Worm (Caenorhabditis elegans) whole organism, L2 larva: ENCODE data around the gene R11F4.1.

ENCODE experiments used
- C34F6.9 ChIP-seq: fragments of 150-350 bp; optimal IDR thresholded peaks from 2 replicates; lab custom pipeline; 2014; ENCODE audit warnings: missing biosample characterization, missing genetic modification characterization
- F13H6.1 ChIP-seq: sonication (generic microtip); optimal IDR thresholded peaks from 2 replicates; lab custom pipeline; 2016; ENCODE audit warnings: missing genetic modification characterization, missing compliant biosample characterization
- R02D3.7 ChIP-seq: fragments of 150-350 bp; optimal IDR thresholded peaks from 2 replicates; lab custom pipeline; 2014; ENCODE audit warnings: missing biosample characterization, missing genetic modification characterization
- Y55F3AM.14 ChIP-seq: fragments of 200-800 bp; sonication (Bioruptor generic); optimal IDR thresholded peaks from 2 replicates; lab custom pipeline; 2018; ENCODE audit warnings: mild to moderate bottlenecking, missing genetic modification characterization, missing compliant biosample characterization
- ZK546.5 ChIP-seq: sonication (generic microtip); optimal IDR thresholded peaks from 2 replicates; lab custom pipeline; 2017; ENCODE audit warnings: missing biosample characterization, missing genetic modification characterization
- aly-2 ChIP-seq: fragments of 150-350 bp; optimal IDR thresholded peaks from 2 replicates; lab custom pipeline; 2014; ENCODE audit warnings: missing biosample characterization, missing genetic modification characterization
- ama-1 ChIP-seq: fragments of 150-350 bp; optimal IDR thresholded peaks from 2 replicates; lab custom pipeline; 2018; ENCODE audit warnings: inconsistent platforms
- blmp-1 ChIP-seq: sonication (generic microtip); optimal IDR thresholded peaks from 2 replicates; lab custom pipeline; 2017; ENCODE audit warnings: missing genetic modification characterization, mild to moderate bottlenecking, missing compliant biosample characterization, antibody characterized with exemption, moderate library complexity; ENCODE audit not compliant: insufficient read depth
- ceh-16 ChIP-seq: fragments of 150-350 bp; optimal IDR thresholded peaks from 2 replicates; lab custom pipeline; 2014; ENCODE audit warnings: missing biosample characterization, missing genetic modification characterization
- ceh-82 ChIP-seq: fragments of 150-350 bp; optimal IDR thresholded peaks from 2 replicates; lab custom pipeline; 2014; ENCODE audit warnings: missing biosample characterization, missing genetic modification characterization
- crh-2 ChIP-seq: sonication (generic microtip); optimal IDR thresholded peaks from 2 replicates; lab custom pipeline; 2017; ENCODE audit warnings: missing biosample characterization, missing genetic modification characterization
- dmd-4 ChIP-seq: sonication (generic microtip); optimal IDR thresholded peaks from 2 replicates; lab custom pipeline; 2017; ENCODE audit warnings: missing biosample characterization, missing genetic modification characterization
- egl-27 ChIP-seq: sonication (generic microtip); optimal IDR thresholded peaks from 3 replicates; lab custom pipeline; 2017; ENCODE audit warnings: missing biosample characterization, missing genetic modification reagents, missing genetic modification characterization
- elt-1 ChIP-seq: fragments of 150-350 bp; optimal IDR thresholded peaks from 2 replicates; lab custom pipeline; 2014; ENCODE audit warnings: missing biosample characterization, missing genetic modification characterization
- elt-3 ChIP-seq: sonication (generic microtip); optimal IDR thresholded peaks from 2 replicates; lab custom pipeline; 2017; ENCODE audit warnings: missing biosample characterization, missing genetic modification characterization
- fos-1 ChIP-seq: fragments of 150-350 bp; optimal IDR thresholded peaks from 2 replicates; lab custom pipeline; 2014; ENCODE audit warnings: missing biosample characterization, missing genetic modification characterization
- gmeb-1 ChIP-seq: fragments of 150-350 bp; optimal IDR thresholded peaks from 2 replicates; lab custom pipeline; 2014; ENCODE audit warnings: missing biosample characterization, missing genetic modification characterization
- lin-11 ChIP-seq: fragments of 150-350 bp; sonication (generic microtip); optimal IDR thresholded peaks from 2 replicates; lab custom pipeline; 2014; ENCODE audit warnings: missing biosample characterization, missing genetic modification characterization, inconsistent platforms, mixed read lengths
- lin-13 ChIP-seq: fragments of 150-350 bp; optimal IDR thresholded peaks from 2 replicates; lab custom pipeline; 2014; ENCODE audit warnings: missing biosample characterization, missing genetic modification reagents, missing genetic modification characterization
- lin-39 ChIP-seq: fragments of 150-350 bp; optimal IDR thresholded peaks from 2 replicates; lab custom pipeline; 2014; ENCODE audit warnings: missing biosample characterization, missing genetic modification reagents, missing genetic modification characterization
- lsy-2 ChIP-seq, 2 experiments: fragments of 150-350 bp in 1 of 2; sonication (generic microtip) in 1 of 2; optimal IDR thresholded peaks; 2 replicates each; lab custom pipeline; 2014 to 2017; ENCODE audit warnings: missing biosample characterization in 2 of 2, missing genetic modification characterization in 2 of 2
- mab-5 ChIP-seq: fragments of 150-350 bp; optimal IDR thresholded peaks from 2 replicates; lab custom pipeline; 2014; ENCODE audit warnings: missing biosample characterization, missing genetic modification characterization
- mbf-1 ChIP-seq: sonication (generic microtip); optimal IDR thresholded peaks from 2 replicates; lab custom pipeline; 2017; ENCODE audit warnings: missing biosample characterization, missing genetic modification characterization
- mdl-1 ChIP-seq, 2 experiments: fragments of 150-350 bp in 1 of 2; sonication (generic microtip) in 1 of 2; optimal IDR thresholded peaks; 2 replicates each; lab custom pipeline; 2017; ENCODE audit warnings: missing biosample characterization in 2 of 2, missing genetic modification characterization in 2 of 2
- nhr-10 ChIP-seq: sonication (generic microtip); optimal IDR thresholded peaks from 2 replicates; lab custom pipeline; 2017; ENCODE audit warnings: missing biosample characterization, missing genetic modification characterization
- nhr-11 ChIP-seq: fragments of 150-350 bp; optimal IDR thresholded peaks from 2 replicates; lab custom pipeline; 2014; ENCODE audit warnings: missing biosample characterization, missing genetic modification characterization
- nhr-129 ChIP-seq: fragments of 150-350 bp; optimal IDR thresholded peaks from 2 replicates; lab custom pipeline; 2014; ENCODE audit warnings: missing biosample characterization, missing genetic modification characterization
- nhr-21 ChIP-seq: fragments of 150-350 bp; optimal IDR thresholded peaks from 2 replicates; lab custom pipeline; 2014; ENCODE audit warnings: missing biosample characterization, missing genetic modification characterization
- nhr-23 ChIP-seq: fragments of 150-350 bp; optimal IDR thresholded peaks from 2 replicates; lab custom pipeline; 2014; ENCODE audit warnings: missing biosample characterization, missing genetic modification reagents, missing genetic modification characterization
- nhr-237 ChIP-seq: fragments of 150-350 bp; optimal IDR thresholded peaks from 2 replicates; lab custom pipeline; 2014; ENCODE audit warnings: missing biosample characterization, missing genetic modification characterization
- nhr-25 ChIP-seq: fragments of 150-350 bp; sonication (generic microtip); optimal IDR thresholded peaks from 3 replicates; lab custom pipeline; 2014; ENCODE audit warnings: missing biosample characterization, missing genetic modification characterization
- nhr-6 ChIP-seq: fragments of 150-350 bp; optimal IDR thresholded peaks from 2 replicates; lab custom pipeline; 2014; ENCODE audit warnings: missing biosample characterization, missing genetic modification characterization
- nhr-77 ChIP-seq: fragments of 150-350 bp; optimal IDR thresholded peaks from 2 replicates; lab custom pipeline; 2014; ENCODE audit warnings: missing biosample characterization, missing genetic modification characterization
- peb-1 ChIP-seq: fragments of 150-350 bp; optimal IDR thresholded peaks from 2 replicates; lab custom pipeline; 2014; ENCODE audit warnings: missing biosample characterization, missing genetic modification characterization
- sem-4 ChIP-seq: fragments of 150-350 bp; optimal IDR thresholded peaks from 2 replicates; lab custom pipeline; 2014; ENCODE audit warnings: missing biosample characterization, missing genetic modification reagents, missing genetic modification characterization
- skn-1 ChIP-seq: sonication (generic microtip); optimal IDR thresholded peaks from 2 replicates; lab custom pipeline; 2017; ENCODE audit warnings: missing biosample characterization, missing genetic modification characterization
- sma-3 ChIP-seq: sonication (generic microtip); optimal IDR thresholded peaks from 2 replicates; lab custom pipeline; 2016; ENCODE audit warnings: missing genetic modification reagents, missing genetic modification characterization, missing compliant biosample characterization
- sma-9 ChIP-seq, 2 experiments: fragments of 150-350 bp in 1 of 2; sonication (generic microtip) in 1 of 2; optimal IDR thresholded peaks; 2 replicates each; lab custom pipeline; 2014 to 2016; ENCODE audit warnings: missing genetic modification characterization in 2 of 2, mild to moderate bottlenecking in 1 of 2, missing biosample characterization in 1 of 2, missing compliant biosample characterization in 1 of 2, missing genetic modification reagents in 1 of 2, moderate library complexity in 1 of 2
- snpc-4 ChIP-seq: fragments of 150-350 bp; optimal IDR thresholded peaks from 2 replicates; lab custom pipeline; 2014; ENCODE audit warnings: missing biosample characterization, missing genetic modification characterization
- unc-39 ChIP-seq: fragments of 150-350 bp; optimal IDR thresholded peaks from 2 replicates; lab custom pipeline; 2014; ENCODE audit warnings: missing biosample characterization, missing genetic modification characterization
- unc-55 ChIP-seq: fragments of 150-350 bp; sonication (generic microtip); optimal IDR thresholded peaks from 3 replicates; lab custom pipeline; 2014; ENCODE audit warnings: missing biosample characterization, missing genetic modification reagents, missing genetic modification characterization
- unc-62 ChIP-seq: fragments of 150-350 bp; optimal IDR thresholded peaks from 2 replicates; lab custom pipeline; 2014; ENCODE audit warnings: missing biosample characterization, missing genetic modification reagents, missing genetic modification characterization
- zag-1 ChIP-seq: fragments of 150-350 bp; optimal IDR thresholded peaks from 2 replicates; lab custom pipeline; 2014; ENCODE audit warnings: missing biosample characterization, missing genetic modification characterization
- ztf-11 ChIP-seq: sonication (generic microtip); optimal IDR thresholded peaks from 2 replicates; lab custom pipeline; 2017; ENCODE audit warnings: missing biosample characterization, missing genetic modification characterization
- ztf-4 ChIP-seq: fragments of 150-350 bp; optimal IDR thresholded peaks from 2 replicates; lab custom pipeline; 2014; ENCODE audit warnings: missing biosample characterization, missing genetic modification characterization

R11F4.1 gene

DNA sequence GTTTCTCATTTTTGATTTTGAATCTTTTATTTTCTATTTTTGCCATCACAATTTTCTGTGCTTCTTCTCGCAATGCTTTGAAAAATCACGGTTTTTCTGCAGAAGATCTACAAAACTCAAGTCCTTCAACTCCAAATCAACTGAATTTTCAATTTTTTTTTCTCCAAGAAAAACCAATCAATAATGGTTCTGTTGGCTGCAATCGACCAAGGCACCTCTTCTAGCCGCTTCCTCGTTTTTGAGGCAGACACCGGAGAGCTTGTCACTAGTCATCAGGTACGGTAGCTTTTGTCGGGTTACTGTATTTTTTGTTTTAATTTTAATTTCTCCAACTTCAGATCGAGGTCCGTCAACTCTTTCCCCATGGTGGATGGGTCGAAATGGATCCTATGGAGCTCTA lies at the start of gene R11F4.1:
Gene R11F4.1 (plus strand): TSS at position 103 of the 400 bp plus-strand sequence.
- TF ChIP-seq gmeb-1 (tag; lab: Kevin White, UChicago) (no peak), ZK546.5 (tag; lab: Kevin White, UChicago) (no peak), nhr-10 (no peak), lsy-2 (tag; optimal IDR thresholded peaks at IDR 0.05; lab: Kevin White, UChicago) (no peak), lin-39 (no peak), Y55F3AM.14 (GFP tag; lab: Kevin White, UChicago) (no peak), elt-1 (tag; lab: Kevin White, UChicago) (no peak), sma-9 (GFP tag; optimal IDR thresholded peaks at IDR 0.05; lab: Kevin White, UChicago) (no peak), sma-9 (tag; optimal IDR thresholded peaks at IDR 0.05; lab: Kevin White, UChicago) (no peak), sma-3 (GFP tag; lab: Kevin White, UChicago) (no peak), nhr-77 (tag; lab: Kevin White, UChicago) (no peak), dmd-4 (no peak), zag-1 (tag; lab: Kevin White, UChicago) (no peak), F13H6.1 (no peak)
- TF ChIP-seq, all 48 proteins: peak for 0

DNA sequence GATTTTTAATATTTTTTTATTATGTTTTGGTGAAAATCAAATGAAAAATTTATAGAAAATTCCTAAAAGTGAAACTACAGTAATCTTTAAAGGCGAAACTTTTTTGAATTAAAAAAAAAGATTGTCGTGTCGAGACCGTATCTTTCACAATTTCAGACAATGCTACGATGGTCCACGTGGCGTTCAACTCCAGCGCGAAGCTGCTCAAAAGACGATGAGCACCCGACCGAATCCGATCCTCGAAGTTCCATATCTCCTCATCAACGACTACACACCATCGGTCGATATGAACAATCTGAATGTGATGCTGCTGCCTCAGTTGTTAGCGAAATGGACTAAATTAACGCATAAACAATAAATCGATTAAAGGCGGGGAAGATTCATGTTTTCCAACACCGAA lies 49.0 kb upstream of the R11F4.1 start:
- no peak for TF ChIP-seq nhr-25 (tag; lab: Kevin White, UChicago)
- no peak for TF ChIP-seq lin-11 (tag; lab: Kevin White, UChicago)
- no peak for TF ChIP-seq crh-2 (tag; lab: Kevin White, UChicago)
- TF ChIP-seq unc-55 (GFP tag; lab: Kevin White, UChicago): no peak
- peak in 1 of 2 experiments; percentile 2 for TF ChIP-seq lsy-2 (tag; optimal IDR thresholded peaks at IDR 0.05; lab: Kevin White, UChicago)
- TF ChIP-seq lin-39: no peak
- no peak for TF ChIP-seq skn-1 (tag; lab: Kevin White, UChicago)
- no peak for TF ChIP-seq lin-13 (GFP tag; lab: Kevin White, UChicago)

ce11 chrII:4044349-4044748 lies 47.4 kb upstream of the R11F4.1 start, which contains the start of gene rpn-11:
TSS of gene rpn-11 (minus strand) at chrII:4044546.
- TF ChIP-seq gmeb-1 (tag; lab: Kevin White, UChicago): peak; percentile 98
- peak; percentile 59 for TF ChIP-seq ZK546.5 (tag; lab: Kevin White, UChicago)
- peak; percentile 10 for TF ChIP-seq egl-27 (tag; lab: Kevin White, UChicago)
- TF ChIP-seq lin-11 (tag; lab: Kevin White, UChicago): peak; percentile 74
- peak; percentile 41 for TF ChIP-seq nhr-237 (tag; lab: Kevin White, UChicago)
- peak; percentile 65 for TF ChIP-seq fos-1 (tag; lab: Kevin White, UChicago)
- TF ChIP-seq nhr-129 (tag; lab: Kevin White, UChicago): peak; percentile 41
- TF ChIP-seq lsy-2 (tag; optimal IDR thresholded peaks at IDR 0.05; lab: Kevin White, UChicago): peak; percentile 91 to 96
- TF ChIP-seq nhr-11 (tag; lab: Kevin White, UChicago): no peak
- TF ChIP-seq sma-9 (GFP tag; optimal IDR thresholded peaks at IDR 0.05; lab: Kevin White, UChicago): peak; percentile 86
- TF ChIP-seq sma-9 (tag; optimal IDR thresholded peaks at IDR 0.05; lab: Kevin White, UChicago): no peak
- no peak for TF ChIP-seq aly-2 (tag; lab: Kevin White, UChicago)
- TF ChIP-seq unc-55 (GFP tag; lab: Kevin White, UChicago): peak; percentile 86
- TF ChIP-seq sma-3 (GFP tag; lab: Kevin White, UChicago): peak; percentile 92
- TF ChIP-seq nhr-23 (tag; lab: Kevin White, UChicago): no peak
- TF ChIP-seq mab-5 (tag; lab: Kevin White, UChicago): peak; percentile 63
- TF ChIP-seq elt-1 (tag; lab: Kevin White, UChicago): no peak
- TF ChIP-seq zag-1 (tag; lab: Kevin White, UChicago): peak; percentile 71
- TF ChIP-seq ztf-11 (tag; lab: Kevin White, UChicago): no peak
- no peak for TF ChIP-seq unc-39
- no peak for TF ChIP-seq unc-62
- TF ChIP-seq nhr-6 (tag; lab: Kevin White, UChicago): peak; percentile 41
- no peak for TF ChIP-seq nhr-10
- TF ChIP-seq mdl-1 (tag; optimal IDR thresholded peaks at IDR 0.05; lab: Kevin White, UChicago): peak; percentile 6 to 70
- TF ChIP-seq nhr-77 (tag; lab: Kevin White, UChicago): no peak
- no peak for TF ChIP-seq mbf-1
- peak; percentile 35 for TF ChIP-seq R02D3.7 (tag; lab: Kevin White, UChicago)
- TF ChIP-seq blmp-1: peak; percentile 25
- TF ChIP-seq ama-1 (lab: Kevin White, UChicago): no peak
- peak; percentile 53 for TF ChIP-seq sem-4 (tag; lab: Kevin White, UChicago)
- no peak for TF ChIP-seq ceh-16 (tag; lab: Kevin White, UChicago)
- no peak for TF ChIP-seq elt-3 (tag; lab: Kevin White, UChicago)
- TF ChIP-seq snpc-4 (tag; lab: Kevin White, UChicago): peak; percentile 63
- TF ChIP-seq lin-13 (GFP tag; lab: Kevin White, UChicago): peak; percentile 84
- peak; percentile 75 for TF ChIP-seq Y55F3AM.14 (GFP tag; lab: Kevin White, UChicago)
- peak; percentile 83 for TF ChIP-seq F13H6.1
- TF ChIP-seq C34F6.9 (tag; lab: Kevin White, UChicago): peak; percentile 80
- no peak for TF ChIP-seq peb-1
- peak; percentile 64 for TF ChIP-seq ceh-82 (tag; lab: Kevin White, UChicago)
- peak; percentile 88 for TF ChIP-seq crh-2 (tag; lab: Kevin White, UChicago)
- no peak for TF ChIP-seq lin-39
- TF ChIP-seq nhr-25 (tag; lab: Kevin White, UChicago): peak; percentile 87
- no peak for TF ChIP-seq dmd-4
- TF ChIP-seq skn-1 (tag; lab: Kevin White, UChicago): peak; percentile 95
- peak; percentile 56 for TF ChIP-seq ztf-4 (tag; lab: Kevin White, UChicago)
- TF ChIP-seq nhr-21: peak; percentile 81
